Worm (Caenorhabditis elegans) whole organism, L4/young adult: ENCODE data around the gene asp-17.
"Not testable (repeated sequence)": the region's sequence is repeated elsewhere in the genome, so short reads cannot be mapped to it uniquely, and the experiment has no call there.

Source experiments
- W03F9.2 ChIP-seq: fragments of 150-350 bp; optimal IDR thresholded peaks from 2 replicates; lab custom pipeline; 2014; ENCODE audit warnings: missing biosample characterization, missing genetic modification characterization
- dao-5 ChIP-seq: sonication (generic microtip); optimal IDR thresholded peaks from 2 replicates; lab custom pipeline; 2016; ENCODE audit warnings: missing genotype, missing genetic modification characterization, moderate library complexity, missing compliant biosample characterization
- him-1 ChIP-seq: sonication (generic microtip); optimal IDR thresholded peaks from 2 replicates; lab custom pipeline; 2016; ENCODE audit warnings: missing genotype, missing genetic modification reagents, missing genetic modification characterization, missing compliant biosample characterization

asp-17 gene

ce11 chrV:19049140-19050092 is 12.3 kb upstream of the asp-17 start:
- TF ChIP-seq W03F9.2 (tag; lab: Kevin White, UChicago) (no peak), dao-5 (tag; lab: Kevin White, UChicago) (no peak), him-1 (tag; lab: Kevin White, UChicago) (no peak)

DNA sequence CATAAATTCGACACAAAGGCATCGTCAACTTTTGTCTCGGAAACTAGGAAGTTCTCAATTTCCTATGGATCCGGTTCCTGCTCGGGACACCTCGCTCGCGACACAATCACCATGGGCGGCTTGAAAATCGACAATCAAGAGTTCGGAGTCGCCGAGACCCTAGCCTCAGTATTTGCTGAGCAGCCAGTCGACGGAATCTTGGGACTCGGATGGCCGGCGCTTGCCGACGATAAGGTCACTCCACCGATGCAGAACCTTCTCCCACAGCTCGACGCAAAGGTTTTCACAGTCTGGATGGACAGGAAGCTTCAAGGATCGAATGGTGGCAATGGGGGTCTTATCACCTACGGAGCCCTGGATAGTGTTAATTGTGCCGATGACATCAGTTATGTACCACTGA is 10.3 kb upstream of the asp-17 start:
- TF ChIP-seq him-1 (tag; lab: Kevin White, UChicago) (no peak), W03F9.2 (tag; lab: Kevin White, UChicago) (no peak), dao-5 (tag; lab: Kevin White, UChicago) (no peak)

DNA sequence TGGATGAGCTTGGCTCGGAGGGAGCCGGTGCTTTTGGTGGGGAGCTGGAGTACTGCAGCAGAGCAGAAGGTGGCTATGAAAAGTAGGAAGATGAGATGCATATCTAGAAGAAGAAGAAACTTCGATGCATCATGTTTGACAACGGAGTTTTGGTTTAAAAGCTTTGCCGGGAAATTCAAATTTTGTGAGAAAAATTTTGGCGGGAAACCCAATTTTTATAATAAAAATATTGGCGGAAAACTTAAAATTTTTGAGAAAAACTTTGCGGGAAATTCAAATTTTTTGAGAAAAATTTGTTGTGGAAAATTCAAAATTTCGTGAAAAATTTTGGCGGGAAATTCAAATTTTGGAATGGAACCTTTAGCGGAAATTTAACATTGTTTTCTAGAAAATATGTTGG is 7.6 kb upstream of the asp-17 start, which contains the start of gene asp-15:
TSS of gene asp-15 (minus strand) at position 101 of the 400 bp plus-strand sequence.
- TF ChIP-seq dao-5 (tag; lab: Kevin White, UChicago) (no peak), him-1 (tag; lab: Kevin White, UChicago) (no peak), W03F9.2 (tag; lab: Kevin White, UChicago) (no peak)

ce11 chrV:19042256-19042655 is 5.1 kb upstream of the asp-17 start, which contains the start of gene asp-16:
Gene asp-16 (minus strand): TSS chrV:19042605.
- TF ChIP-seq W03F9.2 (tag; lab: Kevin White, UChicago) (no peak), him-1 (tag; lab: Kevin White, UChicago) (no peak), dao-5 (tag; lab: Kevin White, UChicago) (no peak)

- TF ChIP-seq dao-5 (tag; lab: Kevin White, UChicago) = no peak
- no peak for TF ChIP-seq W03F9.2 (tag; lab: Kevin White, UChicago)
- TF ChIP-seq him-1 (tag; lab: Kevin White, UChicago) = no peak
Observed at ce11 chrV:19036061-19036460, 1.1 kb downstream of the asp-17 start.

- no peak for TF ChIP-seq dao-5 (tag; lab: Kevin White, UChicago)
- TF ChIP-seq W03F9.2 (tag; lab: Kevin White, UChicago) = no peak
- TF ChIP-seq him-1 (tag; lab: Kevin White, UChicago) = no peak
Observed at ce11 chrV:19031456-19031855, 5.7 kb downstream of the asp-17 start, which contains the start of gene Y39B6A.27. Gene Y39B6A.27 (plus strand): TSS chrV:19031756.

DNA sequence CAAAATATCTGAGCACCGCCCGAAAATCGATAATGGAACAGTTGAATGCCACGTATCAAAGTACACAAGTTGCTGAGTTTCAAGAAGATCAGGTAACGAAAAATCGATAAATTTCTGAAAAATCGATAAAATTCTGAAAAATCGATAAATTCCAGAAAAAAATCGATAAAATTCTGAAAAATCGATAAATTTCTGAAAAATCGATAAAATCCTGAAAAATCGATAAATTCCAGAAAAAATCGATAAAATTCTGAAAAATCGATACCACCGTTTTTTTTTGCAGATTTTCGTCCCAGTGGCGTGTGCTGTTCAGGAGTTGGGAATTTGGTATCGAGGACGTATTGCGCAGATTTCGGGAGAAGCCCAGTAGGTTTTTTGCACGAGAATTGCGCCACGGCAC is 9.8 kb downstream of the asp-17 start:
- TF ChIP-seq dao-5 (tag; lab: Kevin White, UChicago) (no peak), W03F9.2 (tag; lab: Kevin White, UChicago) (no peak), him-1 (tag; lab: Kevin White, UChicago) (no peak)

DNA sequence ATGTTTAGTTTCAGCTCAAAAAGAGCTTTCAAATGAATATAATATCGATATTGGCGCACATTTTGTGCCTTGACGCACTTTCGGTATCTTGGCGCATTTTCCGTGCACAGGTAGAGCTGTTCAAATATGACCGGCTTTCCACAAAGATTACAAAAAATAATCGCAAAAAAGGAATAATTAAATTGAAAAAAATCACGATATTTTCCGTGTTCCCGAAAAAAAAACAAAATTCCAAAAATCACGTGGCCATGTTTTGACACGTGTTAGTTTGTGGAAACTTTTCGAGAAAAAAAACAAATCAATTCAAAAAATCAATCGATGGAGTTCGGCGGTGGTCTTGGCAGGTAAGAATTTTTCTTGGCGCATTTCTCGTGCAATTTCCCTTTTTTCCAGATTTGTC is 11.0 kb downstream of the asp-17 start, which contains the start of gene Y39B6A.25:
TSS of gene Y39B6A.25 (plus strand) at position 301 of the 400 bp plus-strand sequence.
- TF ChIP-seq dao-5 (tag; lab: Kevin White, UChicago) (no peak), him-1 (tag; lab: Kevin White, UChicago) (no peak), W03F9.2 (tag; lab: Kevin White, UChicago) (no peak)

DNA sequence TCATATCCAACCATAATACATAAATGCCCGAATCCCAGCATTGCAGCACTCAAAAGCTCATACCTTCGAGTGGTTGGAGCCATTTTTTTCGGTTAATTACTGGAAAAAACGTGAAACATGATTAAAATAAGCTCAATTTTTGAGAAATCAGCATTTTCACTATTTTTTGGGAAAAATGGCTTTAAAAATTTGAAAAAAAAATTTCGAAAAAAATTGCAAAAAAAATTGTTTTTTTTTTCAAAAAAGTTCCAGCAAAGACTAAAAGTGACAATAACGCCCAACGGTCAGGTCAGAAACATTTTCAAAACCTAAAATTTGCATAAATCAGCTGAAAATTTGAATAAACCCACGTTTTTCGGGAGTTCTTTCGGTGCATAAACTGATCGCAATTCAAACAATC is 12.4 kb downstream of the asp-17 start, which contains the start of gene Y39B6A.29:
TSS of gene Y39B6A.29 (minus strand) at position 101 of the 400 bp plus-strand sequence.
- TF ChIP-seq W03F9.2 (tag; lab: Kevin White, UChicago) (no peak), him-1 (tag; lab: Kevin White, UChicago) (no peak), dao-5 (tag; lab: Kevin White, UChicago) (no peak)

ce11 chrV:19019239-19019638 is 17.9 kb downstream of the asp-17 start:
- no peak for TF ChIP-seq W03F9.2 (tag; lab: Kevin White, UChicago)

DNA sequence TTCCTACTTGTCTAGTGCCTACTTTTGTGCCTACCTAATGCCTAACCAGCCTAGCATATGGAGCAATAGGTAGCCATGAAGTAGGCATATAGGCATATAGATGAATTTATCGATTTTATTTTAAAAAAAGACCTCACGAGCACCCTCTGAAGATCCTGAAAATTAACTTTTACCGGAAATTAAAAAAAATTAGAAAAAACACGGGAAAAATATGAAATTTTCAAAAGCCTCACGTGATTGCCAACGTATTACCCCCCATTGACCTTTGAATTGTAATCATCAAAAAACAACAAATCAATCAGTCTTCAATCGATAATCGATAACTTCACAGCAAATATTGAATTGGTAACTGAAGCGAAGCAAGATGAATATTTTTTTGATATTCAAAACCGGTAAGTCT is 22.8 kb downstream of the asp-17 start, which contains the start of gene Y39B6A.30:
TSS of gene Y39B6A.30 (plus strand) at position 301 of the 400 bp plus-strand sequence.
- TF ChIP-seq dao-5, him-1, W03F9.2 (tag; lab: Kevin White, UChicago): not testable (repeated sequence)

ce11 chrV:19013215-19013614 is 23.9 kb downstream of the asp-17 start:
- TF ChIP-seq dao-5 (tag; lab: Kevin White, UChicago) (no peak), him-1 (tag; lab: Kevin White, UChicago) (no peak), W03F9.2 (tag; lab: Kevin White, UChicago) (no peak)

ce11 chrV:19010405-19010804 is 26.7 kb downstream of the asp-17 start:
- TF ChIP-seq dao-5 (tag; lab: Kevin White, UChicago) = no peak
- TF ChIP-seq him-1 (tag; lab: Kevin White, UChicago) = no peak
- no peak for TF ChIP-seq W03F9.2 (tag; lab: Kevin White, UChicago)
